Worm (Caenorhabditis elegans) whole organism, L2 larva: ENCODE results near the gene F53F8.6.

Experiments used
- C34F6.9 ChIP-seq: fragments of 150-350 bp; optimal IDR thresholded peaks from 2 replicates; lab custom pipeline; 2014; ENCODE audit warnings: missing biosample characterization, missing genetic modification characterization
- F13H6.1 ChIP-seq: sonication (generic microtip); optimal IDR thresholded peaks from 2 replicates; lab custom pipeline; 2016; ENCODE audit warnings: missing genetic modification characterization, missing compliant biosample characterization
- R02D3.7 ChIP-seq: fragments of 150-350 bp; optimal IDR thresholded peaks from 2 replicates; lab custom pipeline; 2014; ENCODE audit warnings: missing biosample characterization, missing genetic modification characterization
- Y55F3AM.14 ChIP-seq: fragments of 200-800 bp; sonication (Bioruptor generic); optimal IDR thresholded peaks from 2 replicates; lab custom pipeline; 2018; ENCODE audit warnings: mild to moderate bottlenecking, missing genetic modification characterization, missing compliant biosample characterization
- ZK546.5 ChIP-seq: sonication (generic microtip); optimal IDR thresholded peaks from 2 replicates; lab custom pipeline; 2017; ENCODE audit warnings: missing biosample characterization, missing genetic modification characterization
- alr-1 ChIP-seq: fragments of 150-350 bp; optimal IDR thresholded peaks from 2 replicates; lab custom pipeline; 2014; ENCODE audit warnings: missing biosample characterization, missing genetic modification characterization
- aly-2 ChIP-seq: fragments of 150-350 bp; optimal IDR thresholded peaks from 2 replicates; lab custom pipeline; 2014; ENCODE audit warnings: missing biosample characterization, missing genetic modification characterization
- ama-1 ChIP-seq: fragments of 150-350 bp; optimal IDR thresholded peaks from 2 replicates; lab custom pipeline; 2018; ENCODE audit warnings: inconsistent platforms
- blmp-1 ChIP-seq: sonication (generic microtip); optimal IDR thresholded peaks from 2 replicates; lab custom pipeline; 2017; ENCODE audit warnings: missing genetic modification characterization, mild to moderate bottlenecking, missing compliant biosample characterization, antibody characterized with exemption, moderate library complexity; ENCODE audit not compliant: insufficient read depth
- ceh-16 ChIP-seq: fragments of 150-350 bp; optimal IDR thresholded peaks from 2 replicates; lab custom pipeline; 2014; ENCODE audit warnings: missing biosample characterization, missing genetic modification characterization
- ceh-82 ChIP-seq: fragments of 150-350 bp; optimal IDR thresholded peaks from 2 replicates; lab custom pipeline; 2014; ENCODE audit warnings: missing biosample characterization, missing genetic modification characterization
- crh-2 ChIP-seq: sonication (generic microtip); optimal IDR thresholded peaks from 2 replicates; lab custom pipeline; 2017; ENCODE audit warnings: missing biosample characterization, missing genetic modification characterization
- dmd-4 ChIP-seq: sonication (generic microtip); optimal IDR thresholded peaks from 2 replicates; lab custom pipeline; 2017; ENCODE audit warnings: missing biosample characterization, missing genetic modification characterization
- egl-27 ChIP-seq: sonication (generic microtip); optimal IDR thresholded peaks from 3 replicates; lab custom pipeline; 2017; ENCODE audit warnings: missing biosample characterization, missing genetic modification reagents, missing genetic modification characterization
- elt-1 ChIP-seq: fragments of 150-350 bp; optimal IDR thresholded peaks from 2 replicates; lab custom pipeline; 2014; ENCODE audit warnings: missing biosample characterization, missing genetic modification characterization
- elt-3 ChIP-seq: sonication (generic microtip); optimal IDR thresholded peaks from 2 replicates; lab custom pipeline; 2017; ENCODE audit warnings: missing biosample characterization, missing genetic modification characterization
- fos-1 ChIP-seq: fragments of 150-350 bp; optimal IDR thresholded peaks from 2 replicates; lab custom pipeline; 2014; ENCODE audit warnings: missing biosample characterization, missing genetic modification characterization
- gmeb-1 ChIP-seq: fragments of 150-350 bp; optimal IDR thresholded peaks from 2 replicates; lab custom pipeline; 2014; ENCODE audit warnings: missing biosample characterization, missing genetic modification characterization
- lin-11 ChIP-seq: fragments of 150-350 bp; sonication (generic microtip); optimal IDR thresholded peaks from 2 replicates; lab custom pipeline; 2014; ENCODE audit warnings: missing biosample characterization, missing genetic modification characterization, inconsistent platforms, mixed read lengths
- lin-13 ChIP-seq: fragments of 150-350 bp; optimal IDR thresholded peaks from 2 replicates; lab custom pipeline; 2014; ENCODE audit warnings: missing biosample characterization, missing genetic modification reagents, missing genetic modification characterization
- lin-39 ChIP-seq: fragments of 150-350 bp; optimal IDR thresholded peaks from 2 replicates; lab custom pipeline; 2014; ENCODE audit warnings: missing biosample characterization, missing genetic modification reagents, missing genetic modification characterization
- lsy-2 ChIP-seq, 2 experiments: fragments of 150-350 bp in 1 of 2; sonication (generic microtip) in 1 of 2; optimal IDR thresholded peaks; 2 replicates each; lab custom pipeline; 2014 to 2017; ENCODE audit warnings: missing biosample characterization in 2 of 2, missing genetic modification characterization in 2 of 2
- mab-5 ChIP-seq: fragments of 150-350 bp; optimal IDR thresholded peaks from 2 replicates; lab custom pipeline; 2014; ENCODE audit warnings: missing biosample characterization, missing genetic modification characterization
- mbf-1 ChIP-seq: sonication (generic microtip); optimal IDR thresholded peaks from 2 replicates; lab custom pipeline; 2017; ENCODE audit warnings: missing biosample characterization, missing genetic modification characterization
- mdl-1 ChIP-seq, 2 experiments: fragments of 150-350 bp in 1 of 2; sonication (generic microtip) in 1 of 2; optimal IDR thresholded peaks; 2 replicates each; lab custom pipeline; 2017; ENCODE audit warnings: missing biosample characterization in 2 of 2, missing genetic modification characterization in 2 of 2
- nhr-10 ChIP-seq: sonication (generic microtip); optimal IDR thresholded peaks from 2 replicates; lab custom pipeline; 2017; ENCODE audit warnings: missing biosample characterization, missing genetic modification characterization
- nhr-11 ChIP-seq: fragments of 150-350 bp; optimal IDR thresholded peaks from 2 replicates; lab custom pipeline; 2014; ENCODE audit warnings: missing biosample characterization, missing genetic modification characterization
- nhr-12 ChIP-seq: fragments of 150-350 bp; optimal IDR thresholded peaks from 2 replicates; lab custom pipeline; 2014; ENCODE audit warnings: missing biosample characterization, missing genetic modification characterization
- nhr-129 ChIP-seq: fragments of 150-350 bp; optimal IDR thresholded peaks from 2 replicates; lab custom pipeline; 2014; ENCODE audit warnings: missing biosample characterization, missing genetic modification characterization
- nhr-21 ChIP-seq: fragments of 150-350 bp; optimal IDR thresholded peaks from 2 replicates; lab custom pipeline; 2014; ENCODE audit warnings: missing biosample characterization, missing genetic modification characterization
- nhr-23 ChIP-seq: fragments of 150-350 bp; optimal IDR thresholded peaks from 2 replicates; lab custom pipeline; 2014; ENCODE audit warnings: missing biosample characterization, missing genetic modification reagents, missing genetic modification characterization
- nhr-237 ChIP-seq: fragments of 150-350 bp; optimal IDR thresholded peaks from 2 replicates; lab custom pipeline; 2014; ENCODE audit warnings: missing biosample characterization, missing genetic modification characterization
- nhr-25 ChIP-seq: fragments of 150-350 bp; sonication (generic microtip); optimal IDR thresholded peaks from 3 replicates; lab custom pipeline; 2014; ENCODE audit warnings: missing biosample characterization, missing genetic modification characterization
- nhr-6 ChIP-seq: fragments of 150-350 bp; optimal IDR thresholded peaks from 2 replicates; lab custom pipeline; 2014; ENCODE audit warnings: missing biosample characterization, missing genetic modification characterization
- nhr-77 ChIP-seq: fragments of 150-350 bp; optimal IDR thresholded peaks from 2 replicates; lab custom pipeline; 2014; ENCODE audit warnings: missing biosample characterization, missing genetic modification characterization
- peb-1 ChIP-seq: fragments of 150-350 bp; optimal IDR thresholded peaks from 2 replicates; lab custom pipeline; 2014; ENCODE audit warnings: missing biosample characterization, missing genetic modification characterization
- sem-4 ChIP-seq: fragments of 150-350 bp; optimal IDR thresholded peaks from 2 replicates; lab custom pipeline; 2014; ENCODE audit warnings: missing biosample characterization, missing genetic modification reagents, missing genetic modification characterization
- skn-1 ChIP-seq: sonication (generic microtip); optimal IDR thresholded peaks from 2 replicates; lab custom pipeline; 2017; ENCODE audit warnings: missing biosample characterization, missing genetic modification characterization
- sma-3 ChIP-seq: sonication (generic microtip); optimal IDR thresholded peaks from 2 replicates; lab custom pipeline; 2016; ENCODE audit warnings: missing genetic modification reagents, missing genetic modification characterization, missing compliant biosample characterization
- sma-9 ChIP-seq, 2 experiments: fragments of 150-350 bp in 1 of 2; sonication (generic microtip) in 1 of 2; optimal IDR thresholded peaks; 2 replicates each; lab custom pipeline; 2014 to 2016; ENCODE audit warnings: missing genetic modification characterization in 2 of 2, mild to moderate bottlenecking in 1 of 2, missing biosample characterization in 1 of 2, missing compliant biosample characterization in 1 of 2, missing genetic modification reagents in 1 of 2, moderate library complexity in 1 of 2
- snpc-4 ChIP-seq: fragments of 150-350 bp; optimal IDR thresholded peaks from 2 replicates; lab custom pipeline; 2014; ENCODE audit warnings: missing biosample characterization, missing genetic modification characterization
- unc-39 ChIP-seq: fragments of 150-350 bp; optimal IDR thresholded peaks from 2 replicates; lab custom pipeline; 2014; ENCODE audit warnings: missing biosample characterization, missing genetic modification characterization
- unc-55 ChIP-seq: fragments of 150-350 bp; sonication (generic microtip); optimal IDR thresholded peaks from 3 replicates; lab custom pipeline; 2014; ENCODE audit warnings: missing biosample characterization, missing genetic modification reagents, missing genetic modification characterization
- unc-62 ChIP-seq: fragments of 150-350 bp; optimal IDR thresholded peaks from 2 replicates; lab custom pipeline; 2014; ENCODE audit warnings: missing biosample characterization, missing genetic modification reagents, missing genetic modification characterization
- zag-1 ChIP-seq: fragments of 150-350 bp; optimal IDR thresholded peaks from 2 replicates; lab custom pipeline; 2014; ENCODE audit warnings: missing biosample characterization, missing genetic modification characterization
- ztf-1 ChIP-seq: fragments of 200-800 bp; sonication (Bioruptor generic); conservative IDR thresholded peaks from 2 replicates; pipeline ENCODE4 v1.3.6; 2022; ENCODE audit warnings: missing genetic modification characterization, missing compliant biosample characterization
- ztf-11 ChIP-seq: sonication (generic microtip); optimal IDR thresholded peaks from 2 replicates; lab custom pipeline; 2017; ENCODE audit warnings: missing biosample characterization, missing genetic modification characterization
- ztf-4 ChIP-seq: fragments of 150-350 bp; optimal IDR thresholded peaks from 2 replicates; lab custom pipeline; 2014; ENCODE audit warnings: missing biosample characterization, missing genetic modification characterization

Gene F53F8.6

DNA sequence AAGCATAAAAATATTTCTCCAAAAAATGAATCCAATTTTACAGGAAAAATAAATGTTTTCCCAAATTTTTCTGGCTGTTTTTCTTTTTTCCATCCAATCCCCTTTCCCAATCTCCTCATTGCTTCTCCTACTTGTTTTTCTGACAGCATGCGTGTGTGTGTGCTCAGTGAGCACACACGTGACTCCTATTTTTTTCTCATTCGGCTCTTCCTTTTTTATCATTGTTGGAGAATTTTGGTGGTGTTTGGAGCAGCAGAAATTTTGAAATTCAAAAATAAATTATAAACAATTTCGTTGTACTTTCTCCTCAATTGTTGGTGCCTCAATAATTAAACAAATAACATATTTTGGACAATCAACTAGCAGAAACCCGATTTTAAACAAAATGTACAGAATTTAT is 6.6 kb downstream of the F53F8.6 start:
- TF ChIP-seq dmd-4 (tag; lab: Kevin White, UChicago) (no peak), lsy-2 (tag; optimal IDR thresholded peaks at IDR 0.05; lab: Kevin White, UChicago) (peak in 1 of 2 experiments; percentile 32), mdl-1 (tag; optimal IDR thresholded peaks at IDR 0.05; lab: Kevin White, UChicago) (peak in 1 of 2 experiments; percentile 56), nhr-129 (tag; lab: Kevin White, UChicago) (peak; percentile 4), lin-39 (tag; lab: Kevin White, UChicago) (no peak), ceh-82 (tag; lab: Kevin White, UChicago) (no peak), unc-55 (GFP tag; lab: Kevin White, UChicago) (peak; percentile 47), C34F6.9 (tag; lab: Kevin White, UChicago) (peak; percentile 14), nhr-10 (tag; lab: Kevin White, UChicago) (no peak), unc-62 (GFP tag; lab: Kevin White, UChicago) (no peak), sma-3 (no peak), nhr-21 (tag; lab: Kevin White, UChicago) (no peak), gmeb-1 (no peak)

DNA sequence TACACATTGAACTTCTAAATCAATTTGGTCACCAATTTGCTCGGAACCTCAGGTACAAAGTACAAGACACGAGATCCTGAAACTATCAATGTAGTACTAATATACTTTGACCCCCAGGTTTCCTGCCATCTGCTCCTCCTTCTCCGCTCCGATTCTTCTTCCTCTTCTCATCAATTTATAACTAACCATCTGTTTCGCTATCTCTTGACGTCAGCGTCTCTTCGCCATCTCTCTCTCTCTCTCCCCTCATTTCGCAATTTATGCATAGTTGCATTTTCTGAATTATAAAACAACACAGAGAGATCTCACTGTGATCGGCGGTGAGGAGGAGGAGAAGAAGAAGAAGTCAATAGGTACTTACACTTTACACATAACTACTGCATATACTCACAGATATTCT is 7.7 kb downstream of the F53F8.6 start:
- TF ChIP-seq skn-1 (tag; lab: Kevin White, UChicago) (no peak), gmeb-1 (no peak), C34F6.9 (tag; lab: Kevin White, UChicago) (peak; percentile 59), unc-39 (tag; lab: Kevin White, UChicago) (no peak), lin-13 (GFP tag; lab: Kevin White, UChicago) (peak; percentile 20), mdl-1 (tag; optimal IDR thresholded peaks at IDR 0.05; lab: Kevin White, UChicago) (no peak), fos-1 (tag; lab: Kevin White, UChicago) (no peak), mab-5 (peak; percentile 50), sem-4 (tag; lab: Kevin White, UChicago) (peak; percentile 22), egl-27 (tag; lab: Kevin White, UChicago) (no peak), blmp-1 (tag; lab: Kevin White, UChicago) (no peak), alr-1 (tag; lab: Kevin White, UChicago) (no peak), unc-62 (GFP tag; lab: Kevin White, UChicago) (no peak), snpc-4 (tag; lab: Kevin White, UChicago) (no peak), lsy-2 (tag; optimal IDR thresholded peaks at IDR 0.05; lab: Kevin White, UChicago) (peak in 1 of 2 experiments; percentile 41), aly-2 (tag; lab: Kevin White, UChicago) (no peak), nhr-25 (tag; lab: Kevin White, UChicago) (no peak), crh-2 (tag; lab: Kevin White, UChicago) (no peak), mbf-1 (no peak), ZK546.5 (tag; lab: Kevin White, UChicago) (no peak), ceh-16 (tag; lab: Kevin White, UChicago) (no peak), sma-3 (no peak), F13H6.1 (tag; lab: Kevin White, UChicago) (peak; percentile 6), nhr-12 (tag; lab: Kevin White, UChicago) (no peak), ama-1 (peak; percentile 14), ztf-4 (no peak), nhr-23 (tag; lab: Kevin White, UChicago) (no peak), nhr-6 (peak; percentile 36), sma-9 (GFP tag; optimal IDR thresholded peaks at IDR 0.05; lab: Kevin White, UChicago) (peak; percentile 73), sma-9 (tag; optimal IDR thresholded peaks at IDR 0.05; lab: Kevin White, UChicago) (no peak), nhr-11 (tag; lab: Kevin White, UChicago) (no peak), nhr-10 (tag; lab: Kevin White, UChicago) (no peak), elt-3 (tag; lab: Kevin White, UChicago) (no peak), ztf-1 (no peak), nhr-77 (tag; lab: Kevin White, UChicago) (no peak), nhr-129 (tag; lab: Kevin White, UChicago) (peak; percentile 86), nhr-237 (no peak), R02D3.7 (no peak), ceh-82 (tag; lab: Kevin White, UChicago) (no peak), peb-1 (no peak), nhr-21 (tag; lab: Kevin White, UChicago) (no peak), zag-1 (no peak), elt-1 (tag; lab: Kevin White, UChicago) (no peak), dmd-4 (tag; lab: Kevin White, UChicago) (no peak), lin-11 (no peak), ztf-11 (tag; lab: Kevin White, UChicago) (no peak), Y55F3AM.14 (GFP tag; lab: Kevin White, UChicago) (no peak), lin-39 (tag; lab: Kevin White, UChicago) (no peak), unc-55 (GFP tag; lab: Kevin White, UChicago) (peak; percentile 80)
